Fruit fly (Drosophila melanogaster): ENCODE measurements around the gene CG13894.

DNA sequence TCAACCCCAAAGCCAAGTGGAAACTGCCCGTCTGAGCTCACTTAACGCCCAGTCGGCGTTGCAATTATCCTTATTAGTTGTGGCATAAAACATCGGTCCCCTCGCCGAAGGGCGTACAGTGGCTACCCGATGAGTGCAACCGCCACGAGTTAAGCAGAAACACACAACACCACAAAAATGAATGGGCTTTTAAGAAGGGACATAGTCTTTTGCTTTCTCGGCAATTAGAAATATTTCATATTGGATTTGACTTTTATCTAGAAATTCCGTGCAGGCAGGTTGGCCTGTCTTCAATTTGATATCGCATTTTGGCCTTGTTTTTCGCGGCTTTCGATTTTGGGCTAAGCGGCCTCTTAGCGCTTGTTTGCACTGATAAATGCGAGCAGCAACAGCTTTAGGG, 35.1 kb downstream of the CG13894 start:
- no peak for TF ChIP-seq CG8478 (optimal IDR thresholded peaks at IDR 0.05)
- TF ChIP-seq CTCF (optimal IDR thresholded peaks at IDR 0.05) = no peak
